Fruit fly (Drosophila melanogaster) whole organism, pupa: ENCODE results near the gene CG6974.

ENCODE experiments used
- CG17806 ChIP-seq: fragments of 200-800 bp; sonication (Bioruptor generic); optimal IDR thresholded peaks from 2 replicates; lab custom pipeline; 2018; ENCODE audit warnings: missing biosample characterization, mild to moderate bottlenecking, missing genetic modification characterization, moderate library complexity
- D1 ChIP-seq: fragments of 200-800 bp; sonication (Bioruptor generic); optimal IDR thresholded peaks from 2 replicates; lab custom pipeline; 2018; ENCODE audit warnings: missing biosample characterization, mild to moderate bottlenecking, missing genetic modification characterization, moderate library complexity
- fd96Ca ChIP-seq: fragments of 200-800 bp; sonication (Bioruptor generic); IDR thresholded peaks from 3 replicates; pipeline ENCODE4 v1.3.6; 2022; ENCODE audit warnings: missing biosample characterization, missing genetic modification characterization

- TF ChIP-seq CG17806, result no peak
- TF ChIP-seq fd96Ca (GFP tag; lab: Robert Waterston, UW), result no peak
- no peak for TF ChIP-seq D1 (tag; lab: Kevin White, UChicago)
Measured at dm6 chr3R:15037066-15037465, 42.0 kb downstream of the CG6974 start, which contains the start of gene RpL10Aa.
